Worm (Caenorhabditis elegans) whole organism, young adult: Measurements from ENCODE around the gene srw-56.
"Not testable (repeated sequence)": the region's sequence is repeated elsewhere in the genome, so short reads cannot be mapped to it uniquely, and the experiment has no call there.

Experiments
- dox-1 ChIP-seq: fragments of 200-800 bp; sonication (Bioruptor generic); IDR thresholded peaks from 2 replicates; pipeline ENCODE4 v1.3.6; 2022; ENCODE audit warnings: missing genetic modification reagents, missing genetic modification characterization, missing compliant biosample characterization
- hlh-12 ChIP-seq: sonication (generic microtip); optimal IDR thresholded peaks from 2 replicates; lab custom pipeline; 2016; ENCODE audit warnings: missing genetic modification characterization, missing compliant biosample characterization
- pbrm-1 ChIP-seq: fragments of 200-800 bp; sonication (Bioruptor generic); IDR thresholded peaks from 2 replicates; pipeline ENCODE4 v1.3.6; 2022; ENCODE audit warnings: missing genetic modification reagents, missing genetic modification characterization, missing compliant biosample characterization

Gene srw-56

DNA sequence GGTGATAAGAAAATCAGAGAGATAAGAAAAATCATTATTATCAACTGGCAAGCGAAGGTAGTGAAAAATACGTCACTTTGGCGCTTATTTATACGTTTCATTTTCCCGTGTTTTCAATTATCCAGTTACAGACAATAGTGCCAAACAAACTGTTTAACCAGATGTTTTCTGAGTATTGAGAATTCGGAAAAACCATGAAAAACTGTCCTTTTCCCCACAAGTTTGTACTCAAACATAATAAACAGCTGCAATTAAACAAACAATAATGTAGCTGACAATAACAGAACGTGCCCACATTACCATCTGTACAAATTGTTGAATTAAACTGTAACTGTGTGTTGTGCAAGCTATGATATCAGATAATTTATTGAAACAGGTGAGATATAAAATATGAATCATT, 47.1 kb downstream of the srw-56 start, which contains the start of the genes F35E8.1 and F35E8.2:
Gene F35E8.1 (minus strand): TSS at position 101 of the 400 bp plus-strand sequence.
Gene F35E8.2 (plus strand): TSS at position 132 of the 400 bp plus-strand sequence.
- TF ChIP-seq pbrm-1 (GFP tag; lab: Robert Waterston, UW); dox-1 (GFP tag; lab: Robert Waterston, UW); hlh-12 (tag; lab: Kevin White, UChicago): not testable (repeated sequence)
